Worm (Caenorhabditis elegans) whole organism, mixed stage, embryonic: ENCODE data around the gene tig-2.

Source experiments
- blmp-1 ChIP-seq: fragments of 150-350 bp; optimal IDR thresholded peaks from 2 replicates; lab custom pipeline; 2014; ENCODE audit warnings: missing biosample characterization, missing genetic modification characterization
- ceh-43 ChIP-seq: fragments of 200-800 bp; sonication (Bioruptor generic); optimal IDR thresholded peaks from 2 replicates; lab custom pipeline; 2018; ENCODE audit warnings: mild to moderate bottlenecking, missing genetic modification characterization, moderate library complexity, missing compliant biosample characterization
- ces-1 ChIP-seq: fragments of 150-350 bp; optimal IDR thresholded peaks from 2 replicates; lab custom pipeline; 2014; ENCODE audit warnings: missing biosample characterization, missing genetic modification reagents, missing genetic modification characterization
- elt-1 ChIP-seq: sonication (generic microtip); optimal IDR thresholded peaks from 2 replicates; lab custom pipeline; 2017; ENCODE audit warnings: missing genetic modification characterization, mild to moderate bottlenecking, missing compliant biosample characterization, antibody characterized with exemption, moderate library complexity, borderline replicate concordance; ENCODE audit not compliant: insufficient read depth
- lin-13 ChIP-seq: fragments of 150-350 bp; optimal IDR thresholded peaks from 2 replicates; lab custom pipeline; 2014; ENCODE audit warnings: missing biosample characterization, missing genetic modification characterization
- mep-1 ChIP-seq: fragments of 150-350 bp; optimal IDR thresholded peaks from 2 replicates; lab custom pipeline; 2017; ENCODE audit warnings: missing biosample characterization, missing genetic modification reagents, missing genetic modification characterization, inconsistent platforms
- nhr-12 ChIP-seq: fragments of 150-350 bp; optimal IDR thresholded peaks from 2 replicates; lab custom pipeline; 2014; ENCODE audit warnings: missing biosample characterization, missing genetic modification characterization
- nhr-76 ChIP-seq: sonication (generic microtip); optimal IDR thresholded peaks from 2 replicates; lab custom pipeline; 2017; ENCODE audit warnings: missing biosample characterization, missing genetic modification characterization
- snpc-4 ChIP-seq: fragments of 150-350 bp; optimal IDR thresholded peaks from 2 replicates; lab custom pipeline; 2014; ENCODE audit warnings: missing biosample characterization, missing genetic modification characterization
- unc-39 ChIP-seq: fragments of 150-350 bp; optimal IDR thresholded peaks from 2 replicates; lab custom pipeline; 2014; ENCODE audit warnings: missing biosample characterization, missing genetic modification characterization
- unc-62 ChIP-seq: fragments of 150-350 bp; optimal IDR thresholded peaks from 2 replicates; lab custom pipeline; 2014; ENCODE audit warnings: missing biosample characterization, missing genetic modification reagents, missing genetic modification characterization
- zip-8 ChIP-seq: fragments of 150-350 bp; optimal IDR thresholded peaks from 2 replicates; lab custom pipeline; 2014; ENCODE audit warnings: missing biosample characterization, missing genetic modification characterization

- TF ChIP-seq mep-1 (tag; lab: Kevin White, UChicago), result no peak
- no peak for TF ChIP-seq snpc-4
- TF ChIP-seq nhr-76, result no peak
- no peak for TF ChIP-seq blmp-1 (tag; lab: Kevin White, UChicago)
- TF ChIP-seq elt-1 (tag; lab: Kevin White, UChicago), result no peak
- no peak for TF ChIP-seq unc-39
- no peak for TF ChIP-seq unc-62 (GFP tag; lab: Kevin White, UChicago)
- no peak for TF ChIP-seq zip-8 (tag; lab: Kevin White, UChicago)
- TF ChIP-seq lin-13 (tag; lab: Kevin White, UChicago), result no peak
- TF ChIP-seq ceh-43 (GFP tag; lab: Kevin White, UChicago), result no peak
- no peak for TF ChIP-seq ces-1 (GFP tag; lab: Kevin White, UChicago)
- no peak for TF ChIP-seq nhr-12 (tag; lab: Kevin White, UChicago)
Measured at ce11 chrV:4676812-4677211, 53.1 kb downstream of the tig-2 start.
